Fruit fly (Drosophila melanogaster) whole organism, wandering third instar larva: Measurements from ENCODE around the gene psidin.
A peak's percentile ranks its signal among the peaks of the same experiment; 100 is the strongest.

Source experiments
- Abd-B ChIP-seq: fragments of >200 bp; optimal IDR thresholded peaks from 2 replicates; lab custom pipeline; 2017; ENCODE audit warnings: missing biosample characterization, missing genetic modification characterization
- CG32264 ChIP-seq: fragments of 200-800 bp; sonication (Bioruptor generic); optimal IDR thresholded peaks from 2 replicates; lab custom pipeline; 2016; ENCODE audit warnings: missing biosample characterization, missing genetic modification characterization
- CG9705 ChIP-seq: fragments of 200-800 bp; sonication (Bioruptor generic); optimal IDR thresholded peaks from 2 replicates; lab custom pipeline; 2018; ENCODE audit warnings: missing biosample characterization, mild to moderate bottlenecking, missing genetic modification characterization
- Dfd ChIP-seq: fragments of >200 bp; optimal IDR thresholded peaks from 2 replicates; lab custom pipeline; 2017; ENCODE audit warnings: missing biosample characterization, missing genetic modification characterization
- Dif ChIP-seq: fragments of 200-275, 200-300 bp; sonication (Bioruptor generic); optimal IDR thresholded peaks from 2 replicates; lab custom pipeline; 2018; ENCODE audit warnings: missing biosample characterization, missing genetic modification characterization; ENCODE audit not compliant: partially characterized antibody
- GATAd ChIP-seq: sonication (Bioruptor generic); optimal IDR thresholded peaks from 2 replicates; lab custom pipeline; 2016; ENCODE audit warnings: missing biosample characterization, missing genetic modification characterization
- HLH106 ChIP-seq: fragments of 200-800 bp; optimal IDR thresholded peaks from 3 replicates; lab custom pipeline; 2019; ENCODE audit warnings: missing biosample characterization, mild to moderate bottlenecking, missing genetic modification characterization, moderate library complexity
- Hnf4 ChIP-seq: fragments of 200-800 bp; sonication (Bioruptor generic); optimal IDR thresholded peaks from 2 replicates; lab custom pipeline; 2016; ENCODE audit warnings: missing biosample characterization, mild to moderate bottlenecking, missing genetic modification characterization
- Hr78 ChIP-seq: fragments of >200 bp; optimal IDR thresholded peaks from 2 replicates; lab custom pipeline; 2017; ENCODE audit warnings: missing biosample characterization, missing genetic modification characterization
- Hr83 ChIP-seq: fragments of 200-300 bp; sonication (Bioruptor generic); optimal IDR thresholded peaks from 2 replicates; lab custom pipeline; 2016; ENCODE audit warnings: missing biosample characterization, mild to moderate bottlenecking, missing genetic modification characterization, moderate library complexity; ENCODE audit not compliant: poor library complexity, severe bottlenecking
- Jra ChIP-seq: sonication (Bioruptor generic); optimal IDR thresholded peaks from 2 replicates; lab custom pipeline; 2016; ENCODE audit warnings: missing biosample characterization, missing genetic modification characterization
- Mio ChIP-seq: sonication (Bioruptor generic); optimal IDR thresholded peaks from 2 replicates; lab custom pipeline; 2016; ENCODE audit warnings: missing biosample characterization, missing genetic modification characterization
- N ChIP-seq: fragments of >200 bp; optimal IDR thresholded peaks from 2 replicates; lab custom pipeline; 2018; ENCODE audit warnings: missing biosample characterization, missing external identifiers, missing genetic modification characterization
- OdsH ChIP-seq: fragments of 200-800 bp; sonication (Bioruptor generic); optimal IDR thresholded peaks from 2 replicates; lab custom pipeline; 2016; ENCODE audit warnings: missing biosample characterization, mild to moderate bottlenecking, missing genetic modification characterization
- Rel ChIP-seq, 2 experiments: fragments of 200-800 bp; sonication (Bioruptor generic) in 1 of 2; optimal IDR thresholded peaks; 2 replicates in 1 of 2; 3 replicates in 1 of 2; lab custom pipeline; 2016 to 2019; ENCODE audit warnings: mild to moderate bottlenecking in 2 of 2, missing biosample characterization in 2 of 2, missing genetic modification characterization in 2 of 2, moderate library complexity in 1 of 2
- Sp1 ChIP-seq: fragments of 200-800 bp; sonication (Bioruptor generic); optimal IDR thresholded peaks from 3 replicates; lab custom pipeline; 2019; ENCODE audit warnings: missing biosample characterization, mild to moderate bottlenecking, missing genetic modification characterization, moderate library complexity
- Vsx2 ChIP-seq: fragments of 200-300, 225-300 bp; sonication (Bioruptor generic); optimal IDR thresholded peaks from 2 replicates; lab custom pipeline; 2018; ENCODE audit warnings: missing biosample characterization, missing genetic modification characterization; ENCODE audit not compliant: partially characterized antibody
- br ChIP-seq: fragments of 200-800 bp; sonication (Bioruptor generic); optimal IDR thresholded peaks from 2 replicates; lab custom pipeline; 2016; ENCODE audit warnings: missing biosample characterization, missing genetic modification characterization
- brk ChIP-seq: fragments of 200-800 bp; sonication (Bioruptor generic); optimal IDR thresholded peaks from 2 replicates; lab custom pipeline; 2016; ENCODE audit warnings: missing biosample characterization, mild to moderate bottlenecking, missing genetic modification characterization
- dl ChIP-seq, 2 experiments: fragments of 175-275, 200-275 bp in 1 of 2; fragments of 200-275 bp in 1 of 2; sonication (Bioruptor generic); optimal IDR thresholded peaks; lab custom pipeline; 2018; ENCODE audit warnings: mild to moderate bottlenecking in 2 of 2, missing biosample characterization in 2 of 2, missing genetic modification characterization in 2 of 2, moderate library complexity in 2 of 2; ENCODE audit not compliant: partially characterized antibody in 2 of 2, insufficient read depth in 1 of 2
- dmrt93B ChIP-seq: fragments of 200-800 bp; sonication (Bioruptor generic); optimal IDR thresholded peaks from 2 replicates; lab custom pipeline; 2018; ENCODE audit warnings: missing biosample characterization, mild to moderate bottlenecking, missing genetic modification characterization
- dsf ChIP-seq: sonication (Bioruptor generic); optimal IDR thresholded peaks from 2 replicates; lab custom pipeline; 2016; ENCODE audit warnings: missing biosample characterization, missing genetic modification characterization, borderline replicate concordance
- ey ChIP-seq: fragments of 200-800 bp; sonication (Bioruptor generic); optimal IDR thresholded peaks from 2 replicates; lab custom pipeline; 2016; ENCODE audit warnings: missing biosample characterization, missing genetic modification characterization
- foxo ChIP-seq, 2 experiments: fragments of 200-800 bp; sonication (Bioruptor generic); optimal IDR thresholded peaks; 2 replicates in 1 of 2; 3 replicates in 1 of 2; lab custom pipeline; 2016 to 2017; ENCODE audit warnings: missing biosample characterization in 2 of 2, missing genetic modification characterization in 2 of 2
- fru ChIP-seq: fragments of 200-800 bp; sonication (Bioruptor generic); optimal IDR thresholded peaks from 3 replicates; lab custom pipeline; 2016; ENCODE audit warnings: missing biosample characterization, mild to moderate bottlenecking, missing genetic modification characterization
- h ChIP-seq: fragments of 200-800 bp; sonication (Bioruptor generic); optimal IDR thresholded peaks from 3 replicates; lab custom pipeline; 2016; ENCODE audit warnings: missing biosample characterization, mild to moderate bottlenecking, missing genetic modification characterization
- jim ChIP-seq: fragments of 175-275, 200-325 bp; sonication (Bioruptor generic); optimal IDR thresholded peaks from 2 replicates; lab custom pipeline; 2016; ENCODE audit warnings: missing biosample characterization, mild to moderate bottlenecking, missing genetic modification characterization
- pan ChIP-seq: fragments of >200 bp; optimal IDR thresholded peaks from 2 replicates; lab custom pipeline; 2017
- psq ChIP-seq: fragments of 200-800 bp; sonication (Bioruptor generic); optimal IDR thresholded peaks from 3 replicates; lab custom pipeline; 2017; ENCODE audit warnings: missing biosample characterization, mild to moderate bottlenecking, missing genetic modification characterization, moderate library complexity
- rgr ChIP-seq: fragments of 200-800 bp; sonication (Bioruptor generic); optimal IDR thresholded peaks from 3 replicates; lab custom pipeline; 2016; ENCODE audit warnings: missing biosample characterization, mild to moderate bottlenecking, missing genetic modification characterization
- sage ChIP-seq: fragments of 200-800 bp; sonication (Bioruptor generic); optimal IDR thresholded peaks from 2 replicates; lab custom pipeline; 2016; ENCODE audit warnings: missing biosample characterization, mild to moderate bottlenecking, missing genetic modification characterization
- sv ChIP-seq: fragments of 200-800 bp; sonication (Bioruptor generic); optimal IDR thresholded peaks from 3 replicates; lab custom pipeline; 2016; ENCODE audit warnings: missing biosample characterization, missing genetic modification characterization
- tai ChIP-seq: sonication (Bioruptor generic); optimal IDR thresholded peaks from 2 replicates; lab custom pipeline; 2016; ENCODE audit warnings: missing biosample characterization, missing genetic modification characterization
- usp ChIP-seq: fragments of >200 bp; optimal IDR thresholded peaks from 2 replicates; lab custom pipeline; 2017; ENCODE audit warnings: missing biosample characterization, missing genetic modification characterization
- woc ChIP-seq: sonication (Bioruptor generic); optimal IDR thresholded peaks from 2 replicates; lab custom pipeline; 2016; ENCODE audit warnings: missing biosample characterization, mild to moderate bottlenecking, missing genetic modification characterization

The psidin gene

DNA sequence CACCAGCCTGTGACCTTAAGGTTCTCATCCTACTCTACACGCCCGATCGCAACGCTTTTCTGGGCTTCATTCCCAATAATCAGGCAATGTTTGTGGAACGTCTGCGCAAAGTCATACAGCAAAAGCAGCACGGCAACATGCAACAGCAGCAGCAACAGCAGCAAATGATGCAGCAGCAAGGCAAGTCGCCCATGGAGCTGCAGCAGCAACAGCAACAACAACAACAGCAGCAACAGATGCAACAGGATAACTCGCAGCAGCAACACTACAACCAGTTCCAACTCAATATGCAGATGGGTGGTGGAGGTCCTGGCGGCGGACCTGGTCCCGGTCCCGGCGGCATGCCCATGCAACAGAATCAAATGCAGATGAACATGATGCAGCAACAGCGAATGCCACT lies 10.6 kb upstream of the psidin start:
- TF ChIP-seq dl (GFP tag; optimal IDR thresholded peaks at IDR 0.05; lab: Kevin White, UChicago; ENCODE audit: insufficient read depth in 1 of 2, partially characterized antibody in 2 of 2) (no peak), N (GFP tag; lab: Kevin White, UChicago) (no peak), Dfd (GFP tag; lab: Kevin White, UChicago) (peak; percentile 94)

DNA sequence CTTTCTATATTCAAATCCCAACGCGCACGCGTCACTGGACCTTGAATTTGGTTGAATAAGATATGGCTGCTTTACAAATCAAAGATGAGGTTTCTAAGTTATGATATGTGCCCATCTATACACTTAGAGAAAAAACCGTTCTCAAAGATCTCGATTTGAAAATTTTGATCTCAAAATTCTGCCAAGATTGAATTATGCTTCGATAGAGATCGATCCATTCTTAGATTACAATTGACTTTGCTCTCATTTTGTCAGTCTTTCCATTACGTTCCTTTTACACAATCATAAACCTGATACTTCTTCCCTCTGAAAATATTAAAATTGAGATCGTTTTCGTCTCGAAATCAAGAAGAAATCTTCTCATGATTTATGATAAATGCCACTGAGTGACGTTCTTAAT lies 8.8 kb upstream of the psidin start:
- TF ChIP-seq foxo (GFP tag; optimal IDR thresholded peaks at IDR 0.05; lab: Kevin White, UChicago) (no peak), dmrt93B (GFP tag; lab: Kevin White, UChicago) (no peak), sv (GFP tag; lab: Kevin White, UChicago) (no peak), br (GFP tag; lab: Kevin White, UChicago) (no peak), sage (no peak), Mio (GFP tag; lab: Kevin White, UChicago) (no peak), dsf (GFP tag; lab: Kevin White, UChicago) (no peak)

DNA sequence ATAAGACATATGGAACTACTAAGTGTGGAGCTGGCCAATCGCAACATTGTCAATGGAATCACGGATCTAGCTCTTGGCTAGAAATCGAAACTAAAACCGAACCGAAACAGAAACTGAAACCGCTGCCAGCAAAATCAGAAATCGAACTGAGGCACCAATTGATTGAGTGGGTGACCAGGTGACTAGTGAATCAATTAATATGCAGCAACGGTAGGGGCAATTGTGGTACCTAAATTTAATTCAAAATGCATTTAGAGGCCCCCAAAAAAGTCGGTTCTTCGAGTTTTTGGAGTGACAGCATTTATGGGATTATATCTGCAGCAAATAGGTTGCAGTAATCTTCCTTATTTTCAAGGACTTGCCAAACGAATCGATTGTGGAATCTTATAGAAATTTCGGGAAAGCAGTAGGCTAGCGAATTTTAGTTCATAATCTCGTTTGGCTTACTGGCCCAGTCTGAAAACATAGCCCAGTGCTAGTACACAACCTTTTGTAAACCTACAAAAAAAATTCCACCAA lies 8.0 kb upstream of the psidin start, which contains the start of the genes CG17190 and CG4836:
CG17190 (minus strand) TSS at position 101 of the 519 bp plus-strand sequence.
CG4836 (plus strand) TSS at position 469 of the 519 bp plus-strand sequence.
- TF ChIP-seq dsf (GFP tag; lab: Kevin White, UChicago), result no peak
- no peak for TF ChIP-seq CG9705
- no peak for TF ChIP-seq Dif (GFP tag; lab: Kevin White, UChicago)
- TF ChIP-seq psq, result no peak
- no peak for TF ChIP-seq Hr78 (GFP tag; lab: Kevin White, UChicago)
- no peak for TF ChIP-seq brk (GFP tag; lab: Kevin White, UChicago)
- no peak for TF ChIP-seq HLH106 (tag; lab: Kevin White, UChicago)
- TF ChIP-seq Hnf4 (GFP tag; lab: Kevin White, UChicago), result no peak
- TF ChIP-seq sv (GFP tag; lab: Kevin White, UChicago), result no peak
- TF ChIP-seq CG32264 (GFP tag; lab: Kevin White, UChicago), result no peak
- TF ChIP-seq Rel (GFP tag; optimal IDR thresholded peaks at IDR 0.05; lab: Kevin White, UChicago), result no peak
- no peak for TF ChIP-seq Rel (tag; optimal IDR thresholded peaks at IDR 0.05; lab: Kevin White, UChicago)
- no peak for TF ChIP-seq tai (GFP tag; lab: Kevin White, UChicago)

DNA sequence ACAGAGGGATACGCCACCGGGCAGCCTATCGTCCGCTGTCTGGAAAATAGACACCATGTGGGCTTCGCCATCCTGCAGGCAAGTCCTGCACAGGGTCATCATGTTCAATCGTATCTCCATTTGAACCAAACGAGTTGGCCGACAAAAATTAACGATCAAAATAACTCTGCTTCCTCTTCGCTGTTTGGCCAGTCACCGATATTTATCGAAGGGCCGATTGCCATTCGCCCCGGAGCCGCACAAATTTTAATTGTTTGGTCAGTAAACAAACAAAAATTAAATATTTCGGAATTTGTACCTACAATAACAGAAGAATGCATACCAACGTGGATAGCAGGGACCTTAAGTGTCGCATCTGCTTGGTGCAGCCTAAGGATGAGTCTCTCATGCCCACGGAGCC lies 6.3 kb downstream of the psidin start, which contains the start of the genes CG4424 and CG4854:
CG4424 (minus strand) TSS at position 200 of the 400 bp plus-strand sequence.
CG4854 (plus strand) TSS at position 218 of the 400 bp plus-strand sequence.
- TF ChIP-seq br (GFP tag; lab: Kevin White, UChicago), result no peak
- TF ChIP-seq sage, result no peak
- no peak for TF ChIP-seq dl (GFP tag; optimal IDR thresholded peaks at IDR 0.05; lab: Kevin White, UChicago; ENCODE audit: insufficient read depth in 1 of 2, partially characterized antibody in 2 of 2)
- no peak for TF ChIP-seq Abd-B
- no peak for TF ChIP-seq Vsx2 (GFP tag; lab: Kevin White, UChicago)
- no peak for TF ChIP-seq GATAd (GFP tag; lab: Kevin White, UChicago)
- no peak for TF ChIP-seq woc
- TF ChIP-seq Rel (GFP tag; optimal IDR thresholded peaks at IDR 0.05; lab: Kevin White, UChicago), result no peak
- TF ChIP-seq Rel (tag; optimal IDR thresholded peaks at IDR 0.05; lab: Kevin White, UChicago), result no peak
- TF ChIP-seq CG9705, result no peak
- no peak for TF ChIP-seq HLH106 (tag; lab: Kevin White, UChicago)
- TF ChIP-seq ey (GFP tag; lab: Kevin White, UChicago), result no peak
- no peak for TF ChIP-seq Hnf4 (GFP tag; lab: Kevin White, UChicago)
- TF ChIP-seq sv (GFP tag; lab: Kevin White, UChicago), result no peak

DNA sequence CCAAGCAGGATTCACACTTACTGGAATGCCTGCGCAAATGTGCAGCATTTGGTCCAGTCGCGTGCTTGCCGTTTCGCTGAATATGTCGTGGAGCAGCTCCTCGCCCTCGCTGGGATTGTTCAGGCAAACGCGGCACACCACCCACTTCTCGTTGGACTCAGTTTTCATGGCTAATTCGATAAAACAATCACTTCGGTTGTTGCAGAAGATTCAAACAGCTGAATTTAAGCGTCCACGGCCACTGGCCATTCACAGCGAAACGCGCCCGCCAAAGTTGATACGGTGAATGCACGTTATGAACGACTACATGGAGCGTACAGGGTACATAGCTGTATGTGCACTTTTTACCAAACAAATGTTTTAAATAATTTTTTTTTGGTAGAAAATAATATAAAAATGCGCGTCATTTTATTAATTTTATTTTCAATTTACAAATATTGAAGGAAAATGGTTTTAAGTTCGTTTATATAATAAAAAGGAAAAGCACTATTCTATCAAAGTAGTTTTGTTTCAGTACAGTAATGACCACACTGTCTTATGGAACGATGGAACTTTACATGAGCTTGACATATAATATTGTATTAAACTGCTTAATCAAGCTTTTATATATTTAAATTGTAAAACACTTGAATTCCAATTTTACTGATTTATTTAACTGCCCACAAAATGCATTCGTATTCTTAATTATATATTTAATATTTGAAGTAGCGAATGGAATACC lies 9.7 kb downstream of the psidin start, which contains the start of gene trem:
trem (minus strand) TSS at position 267 of the 721 bp plus-strand sequence.
- TF ChIP-seq brk (GFP tag; lab: Kevin White, UChicago), result no peak
- no peak for TF ChIP-seq sage
- no peak for TF ChIP-seq usp
- TF ChIP-seq rgr (GFP tag; lab: Kevin White, UChicago), result peak; percentile 68
- TF ChIP-seq Hr78 (GFP tag; lab: Kevin White, UChicago), result no peak
- peak; percentile 84 for TF ChIP-seq HLH106 (tag; lab: Kevin White, UChicago)
- no peak for TF ChIP-seq br (GFP tag; lab: Kevin White, UChicago)
- TF ChIP-seq psq, result peak; percentile 64
- TF ChIP-seq CG9705, result peak; percentile 66
- peak; percentile 32 for TF ChIP-seq GATAd (GFP tag; lab: Kevin White, UChicago)
- peak; percentile 65 for TF ChIP-seq sv (GFP tag; lab: Kevin White, UChicago)
- peak in 1 of 2 experiments; percentile 79 for TF ChIP-seq foxo (GFP tag; optimal IDR thresholded peaks at IDR 0.05; lab: Kevin White, UChicago)
- no peak for TF ChIP-seq Abd-B
- TF ChIP-seq Jra (GFP tag; lab: Kevin White, UChicago), result no peak
- peak; percentile 66 for TF ChIP-seq jim (GFP tag; lab: Kevin White, UChicago)
- TF ChIP-seq Hr83 (GFP tag; lab: Kevin White, UChicago), result no peak
- no peak for TF ChIP-seq Dfd (GFP tag; lab: Kevin White, UChicago)
- TF ChIP-seq woc, result peak; percentile 83
- peak; percentile 59 for TF ChIP-seq ey (GFP tag; lab: Kevin White, UChicago)
- TF ChIP-seq pan (lab: Kevin White, UChicago), result no peak
- no peak for TF ChIP-seq N (GFP tag; lab: Kevin White, UChicago)
- peak; percentile 71 for TF ChIP-seq Sp1
- TF ChIP-seq fru, result peak; percentile 68
- peak; percentile 58 for TF ChIP-seq OdsH (GFP tag; lab: Kevin White, UChicago)
- TF ChIP-seq dl (GFP tag; optimal IDR thresholded peaks at IDR 0.05; lab: Kevin White, UChicago; ENCODE audit: insufficient read depth in 1 of 2, partially characterized antibody in 2 of 2), result no peak
- TF ChIP-seq h (GFP tag; lab: Kevin White, UChicago), result no peak
